Worm (Caenorhabditis elegans): ENCODE results near the gene vrk-1.

- no peak for TF ChIP-seq lsy-2 (tag; optimal IDR thresholded peaks at IDR 0.05)
- no peak for TF ChIP-seq ama-1 (optimal IDR thresholded peaks at IDR 0.05)
- no peak for TF ChIP-seq skn-1 (tag; optimal IDR thresholded peaks at IDR 0.05)
- TF ChIP-seq nhr-129 (tag; optimal IDR thresholded peaks at IDR 0.05) = no peak
Observed at ce11 chrII:5936009-5936408, 14.2 kb downstream of the vrk-1 start.

Measured in whole organism, L2 larva.